Worm (Caenorhabditis elegans) whole organism, L4/young adult: ENCODE results near the gene nspb-2.

Experiments used
- dao-5 ChIP-seq: sonication (generic microtip); optimal IDR thresholded peaks from 2 replicates; lab custom pipeline; 2016; ENCODE audit warnings: missing genotype, missing genetic modification characterization, moderate library complexity, missing compliant biosample characterization
- him-1 ChIP-seq: sonication (generic microtip); optimal IDR thresholded peaks from 2 replicates; lab custom pipeline; 2016; ENCODE audit warnings: missing genotype, missing genetic modification reagents, missing genetic modification characterization, missing compliant biosample characterization

DNA sequence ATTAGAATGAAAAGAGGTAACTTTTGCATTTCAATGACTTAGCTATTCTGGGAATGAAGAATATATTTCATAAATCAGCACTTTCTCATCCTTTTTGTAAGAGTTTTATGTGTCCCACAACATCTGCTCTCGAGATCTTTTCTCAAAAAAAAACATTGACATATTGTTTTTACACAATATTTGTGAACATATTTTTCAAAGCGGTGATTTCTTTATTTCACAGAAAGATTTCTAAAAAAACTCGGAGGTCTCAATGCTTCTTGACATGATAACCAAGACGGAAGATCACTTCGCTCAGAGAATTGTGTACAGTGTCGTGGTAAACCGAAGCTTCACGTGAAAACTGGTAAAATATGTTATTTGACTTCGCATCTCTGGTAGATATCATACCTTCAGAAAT is 4.4 kb downstream of the nspb-2 start, which contains the start of gene F38A5.22:
- no peak for TF ChIP-seq dao-5 (tag; lab: Kevin White, UChicago)
- TF ChIP-seq him-1 (tag; lab: Kevin White, UChicago): no peak
